Worm (Caenorhabditis elegans) whole organism, L4 larva: ENCODE data around the gene tag-191.

ENCODE experiments used
- F37D6.2 ChIP-seq: sonication (generic microtip); optimal IDR thresholded peaks from 2 replicates; lab custom pipeline; 2016; ENCODE audit warnings: mild to moderate bottlenecking, missing genetic modification characterization, missing compliant biosample characterization
- R02D3.7 ChIP-seq: fragments of 150-350 bp; sonication (generic microtip); optimal IDR thresholded peaks from 3 replicates; lab custom pipeline; 2014; ENCODE audit warnings: missing biosample characterization, missing genetic modification characterization
- ces-1 ChIP-seq: fragments of 150-350 bp; sonication (generic microtip); optimal IDR thresholded peaks from 4 replicates; lab custom pipeline; 2014; ENCODE audit warnings: missing biosample characterization, missing genetic modification reagents, missing genetic modification characterization
- fkh-10 ChIP-seq: fragments of 150-350 bp; optimal IDR thresholded peaks from 2 replicates; lab custom pipeline; 2014; ENCODE audit warnings: missing biosample characterization, missing genetic modification reagents, missing genetic modification characterization
- hlh-30 ChIP-seq: sonication (generic microtip); optimal IDR thresholded peaks from 2 replicates; lab custom pipeline; 2017; ENCODE audit warnings: antibody characterized with exemption, mild to moderate bottlenecking, missing genetic modification characterization, missing compliant biosample characterization; ENCODE audit not compliant: insufficient read depth
- lin-38 ChIP-seq: fragments of 200-800 bp; sonication (Bioruptor generic); IDR thresholded peaks from 2 replicates; pipeline ENCODE4 v1.3.6; 2022; ENCODE audit warnings: missing genetic modification reagents, missing genetic modification characterization, missing compliant biosample characterization
- lir-3 ChIP-seq: sonication (generic microtip); optimal IDR thresholded peaks from 2 replicates; lab custom pipeline; 2016; ENCODE audit warnings: mild to moderate bottlenecking, missing genetic modification characterization, missing compliant biosample characterization
- nhr-237 ChIP-seq: sonication (generic microtip); optimal IDR thresholded peaks from 2 replicates; lab custom pipeline; 2017; ENCODE audit warnings: missing biosample characterization, missing genetic modification characterization
- nhr-6 ChIP-seq: fragments of 150-350 bp; optimal IDR thresholded peaks from 2 replicates; lab custom pipeline; 2014; ENCODE audit warnings: missing biosample characterization, missing genetic modification characterization
- saeg-2 ChIP-seq: fragments of 200-800 bp; sonication (Bioruptor generic); IDR thresholded peaks from 2 replicates; pipeline ENCODE4 v1.3.6; 2022; ENCODE audit warnings: missing genetic modification reagents, missing genetic modification characterization, missing compliant biosample characterization
- unc-130 ChIP-seq: sonication (generic microtip); optimal IDR thresholded peaks from 2 replicates; lab custom pipeline; 2016; ENCODE audit warnings: missing genetic modification reagents, missing genetic modification characterization, missing compliant biosample characterization

- TF ChIP-seq nhr-6 (tag; lab: Kevin White, UChicago), result peak; percentile 63
- TF ChIP-seq R02D3.7, result no peak
- no peak for TF ChIP-seq lin-38 (GFP tag; lab: Robert Waterston, UW)
- TF ChIP-seq hlh-30 (tag; lab: Kevin White, UChicago), result no peak
- TF ChIP-seq unc-130 (GFP tag; lab: Kevin White, UChicago), result no peak
- no peak for TF ChIP-seq fkh-10
- no peak for TF ChIP-seq F37D6.2
- no peak for TF ChIP-seq nhr-237 (tag; lab: Kevin White, UChicago)
- TF ChIP-seq lir-3, result no peak
- TF ChIP-seq ces-1 (GFP tag; lab: Kevin White, UChicago), result no peak
- TF ChIP-seq saeg-2 (GFP tag; lab: Robert Waterston, UW), result no peak
Measured at ce11 chrV:14501136-14501535, 35.0 kb downstream of the tag-191 start, which contains the start of gene R02D5.24.
